Worm (Caenorhabditis elegans): ENCODE data around the gene srg-53.

DNA sequence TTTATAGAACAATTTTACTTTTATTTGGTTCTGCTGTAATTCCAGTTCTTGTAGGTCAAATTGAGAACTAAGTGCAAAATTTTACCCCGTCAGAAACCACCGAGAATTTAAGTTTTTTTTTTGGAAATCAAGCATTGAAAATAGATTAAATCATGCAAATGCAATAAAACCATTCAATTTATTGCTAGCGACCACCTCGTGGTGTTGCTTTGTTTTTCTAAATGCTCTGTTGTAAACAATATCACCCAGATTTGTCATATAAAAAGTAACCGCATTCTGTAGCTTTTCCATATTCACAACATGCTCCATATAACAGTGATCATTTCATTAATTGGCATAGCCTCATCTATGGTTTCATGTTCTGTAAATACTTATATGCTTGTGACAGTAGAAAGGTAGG is 29.8 kb upstream of the srg-53 start, which contains the start of gene srbc-12:
- TF ChIP-seq unc-130 (GFP tag; optimal IDR thresholded peaks at IDR 0.05) = no peak
- no peak for TF ChIP-seq nhr-10 (tag; optimal IDR thresholded peaks at IDR 0.05)
- no peak for TF ChIP-seq zag-1 (tag; optimal IDR thresholded peaks at IDR 0.05)
- TF ChIP-seq R02D3.7 (tag; optimal IDR thresholded peaks at IDR 0.05) = no peak
- TF ChIP-seq pha-4 (GFP tag; IDR thresholded peaks at IDR 0.05) = no peak
- TF ChIP-seq pha-4 (tag; optimal IDR thresholded peaks at IDR 0.05) = no peak
- no peak for TF ChIP-seq ztf-11 (tag; optimal IDR thresholded peaks at IDR 0.05)
- TF ChIP-seq F49E8.2 (tag; optimal IDR thresholded peaks at IDR 0.05; ENCODE audit: borderline replicate concordance) = no peak

All from whole organism, L4 larva.